Worm (Caenorhabditis elegans) whole organism, midembryonic: Measurements from ENCODE around the gene Y37E11AL.12.

ENCODE experiments used
- T22C8.4 ChIP-seq: fragments of 200-800 bp; sonication (Bioruptor generic); IDR thresholded peaks from 2 replicates; pipeline ENCODE4 v1.3.6; 2022; ENCODE audit warnings: missing genetic modification characterization, missing compliant biosample characterization
- cog-1 ChIP-seq: sonication (generic microtip); optimal IDR thresholded peaks from 2 replicates; lab custom pipeline; 2016; ENCODE audit warnings: missing genetic modification characterization, missing compliant biosample characterization
- flt-1 ChIP-seq: fragments of 200-800 bp; sonication (Bioruptor generic); IDR thresholded peaks from 2 replicates; pipeline ENCODE4 v1.3.6; 2022; ENCODE audit warnings: missing genetic modification characterization, missing compliant biosample characterization
- klf-2 ChIP-seq: fragments of 200-800 bp; sonication (Bioruptor generic); conservative IDR thresholded peaks from 2 replicates; pipeline ENCODE4 v1.3.6; 2022; ENCODE audit warnings: missing genetic modification reagents, missing genetic modification characterization, missing compliant biosample characterization
- med-1 ChIP-seq: sonication (generic microtip); optimal IDR thresholded peaks from 2 replicates; lab custom pipeline; 2017; ENCODE audit warnings: missing genetic modification characterization, mild to moderate bottlenecking, missing compliant biosample characterization, antibody characterized with exemption, missing genetic modification reagents; ENCODE audit not compliant: insufficient read depth
- ref-1 ChIP-seq: fragments of 200-800 bp; sonication (Bioruptor generic); conservative IDR thresholded peaks from 2 replicates; pipeline ENCODE4 v1.3.6; 2022; ENCODE audit warnings: missing genetic modification reagents, missing genetic modification characterization, missing compliant biosample characterization
- tab-1 ChIP-seq: fragments of 200-800 bp; sonication (Bioruptor generic); IDR thresholded peaks from 2 replicates; pipeline ENCODE4 v1.3.6; 2022; ENCODE audit warnings: missing genetic modification characterization, missing compliant biosample characterization
- ztf-23 ChIP-seq: fragments of 200-800 bp; sonication (Bioruptor generic); IDR thresholded peaks from 2 replicates; pipeline ENCODE4 v1.3.6; 2022; ENCODE audit warnings: missing genetic modification reagents, missing genetic modification characterization, missing compliant biosample characterization
- ztf-29 ChIP-seq: fragments of 200-800 bp; sonication (Bioruptor generic); IDR thresholded peaks from 2 replicates; pipeline ENCODE4 v1.3.6; 2022; ENCODE audit warnings: missing genetic modification reagents, missing genetic modification characterization, missing compliant biosample characterization

ce11 chrIV:3665089-3665488 is 36.7 kb downstream of the Y37E11AL.12 start:
- TF ChIP-seq klf-2 (GFP tag; lab: Robert Waterston, UW) (no peak), cog-1 (tag; lab: Kevin White, UChicago) (no peak), med-1 (GFP tag; lab: Kevin White, UChicago) (no peak), ztf-23 (GFP tag; lab: Robert Waterston, UW) (no peak), flt-1 (GFP tag; lab: Robert Waterston, UW) (no peak), tab-1 (no peak), ref-1 (GFP tag; lab: Robert Waterston, UW) (no peak), ztf-29 (GFP tag; lab: Robert Waterston, UW) (no peak), T22C8.4 (GFP tag; lab: Robert Waterston, UW) (no peak)
